Fruit fly (Drosophila melanogaster) whole organism, embryonic: Measurements from ENCODE around the gene Ptpmeg2.

ENCODE experiments used
- CG10267 ChIP-seq: fragments of 200-800 bp; sonication (Bioruptor generic); optimal IDR thresholded peaks from 2 replicates; lab custom pipeline; 2018; ENCODE audit warnings: missing biosample characterization, mild to moderate bottlenecking, missing genetic modification characterization, moderate library complexity
- CG10431 ChIP-seq: fragments of 200-800 bp; sonication (Bioruptor generic); optimal IDR thresholded peaks from 3 replicates; lab custom pipeline; 2018; ENCODE audit warnings: missing biosample characterization, mild to moderate bottlenecking, missing genetic modification characterization
- CG10462 ChIP-seq: fragments of 200-800 bp; sonication (Bioruptor generic); optimal IDR thresholded peaks from 2 replicates; lab custom pipeline; 2016; ENCODE audit warnings: missing biosample characterization, missing genetic modification characterization
- CG11504 ChIP-seq: fragments of 200-800 bp; sonication (Bioruptor generic); optimal IDR thresholded peaks from 3 replicates; lab custom pipeline; 2019; ENCODE audit warnings: missing biosample characterization, mild to moderate bottlenecking, missing genetic modification characterization, moderate library complexity
- CG11695 ChIP-seq: fragments of 200-800 bp; sonication (Bioruptor generic); IDR thresholded peaks from 3 replicates; pipeline ENCODE4 v1.3.6; 2022; ENCODE audit warnings: missing biosample characterization, missing genetic modification characterization
- CG12744 ChIP-seq: fragments of 200-800 bp; sonication (Bioruptor generic); optimal IDR thresholded peaks from 2 replicates; lab custom pipeline; 2016; ENCODE audit warnings: missing biosample characterization, missing genetic modification characterization
- CG12769 ChIP-seq: fragments of 200-800 bp; sonication (Bioruptor generic); optimal IDR thresholded peaks from 2 replicates; lab custom pipeline; 2019; ENCODE audit warnings: missing biosample characterization, mild to moderate bottlenecking, missing genetic modification characterization, moderate library complexity
- CG1603 ChIP-seq: fragments of 200-800 bp; sonication (Bioruptor generic); optimal IDR thresholded peaks from 2 replicates; lab custom pipeline; 2019; ENCODE audit warnings: missing biosample characterization, mild to moderate bottlenecking, missing genetic modification characterization, moderate library complexity
- CG17385 ChIP-seq: fragments of 200-800 bp; sonication (Bioruptor generic); optimal IDR thresholded peaks from 3 replicates; lab custom pipeline; 2018; ENCODE audit warnings: missing biosample characterization, mild to moderate bottlenecking, missing genetic modification characterization
- CG18262 ChIP-seq: fragments of 200-800 bp; optimal IDR thresholded peaks from 3 replicates; lab custom pipeline; 2019; ENCODE audit warnings: missing biosample characterization, mild to moderate bottlenecking, missing genetic modification characterization, moderate library complexity
- CG2875 ChIP-seq: fragments of 200-800 bp; sonication (Bioruptor generic); optimal IDR thresholded peaks from 2 replicates; lab custom pipeline; 2017; ENCODE audit warnings: missing biosample characterization, mild to moderate bottlenecking, missing genetic modification characterization, missing genetic modification reagents
- CG34224 ChIP-seq: fragments of 200-800 bp; sonication (Bioruptor generic); IDR thresholded peaks from 3 replicates; pipeline ENCODE4 v1.3.6; 2022; ENCODE audit warnings: missing biosample characterization, missing genetic modification characterization; ENCODE audit not compliant: partially characterized antibody
- CG3995 ChIP-seq: fragments of 200-800 bp; sonication (Bioruptor generic); optimal IDR thresholded peaks from 3 replicates; lab custom pipeline; 2016; ENCODE audit warnings: missing biosample characterization, missing genetic modification characterization
- CG43689 ChIP-seq: fragments of 200-800 bp; sonication (Bioruptor generic); IDR thresholded peaks from 2 replicates; pipeline ENCODE4 v1.3.6; 2022; ENCODE audit warnings: missing biosample characterization, missing genetic modification characterization
- CG4730 ChIP-seq: fragments of 200-800 bp; sonication (Bioruptor generic); IDR thresholded peaks from 2 replicates; pipeline ENCODE4 v1.3.6; 2022; ENCODE audit warnings: missing biosample characterization, missing genetic modification characterization
- CG5180 ChIP-seq: fragments of 200-800 bp; sonication (Bioruptor generic); optimal IDR thresholded peaks from 3 replicates; lab custom pipeline; 2017; ENCODE audit warnings: missing biosample characterization, missing genetic modification characterization, mild to moderate bottlenecking, moderate library complexity, missing genetic modification reagents
- CG6254 ChIP-seq: fragments of 200-800 bp; sonication (Bioruptor generic); optimal IDR thresholded peaks from 3 replicates; lab custom pipeline; 2017; ENCODE audit warnings: mild to moderate bottlenecking, missing biosample characterization, missing genetic modification reagents, missing genetic modification characterization
- CG6854 ChIP-seq: fragments of 200-800 bp; sonication (Bioruptor generic); optimal IDR thresholded peaks from 3 replicates; lab custom pipeline; 2017; ENCODE audit warnings: missing biosample characterization, mild to moderate bottlenecking, missing genetic modification characterization
- CG7987 ChIP-seq: fragments of 200-800 bp; sonication (Bioruptor generic); optimal IDR thresholded peaks from 2 replicates; lab custom pipeline; 2018; ENCODE audit warnings: missing biosample characterization, mild to moderate bottlenecking, missing genetic modification characterization, moderate library complexity
- CG8089 ChIP-seq: fragments of 200-800 bp; sonication (Bioruptor generic); optimal IDR thresholded peaks from 3 replicates; lab custom pipeline; 2016; ENCODE audit warnings: missing biosample characterization, missing genetic modification characterization
- Chrac-16 ChIP-seq: fragments of 200-800 bp; sonication (Bioruptor generic); optimal IDR thresholded peaks from 3 replicates; lab custom pipeline; 2016; ENCODE audit warnings: missing biosample characterization, missing genetic modification characterization
- CkIIα-i1 ChIP-seq: fragments of 200-800 bp; sonication (Bioruptor generic); IDR thresholded peaks from 2 replicates; pipeline ENCODE4 v1.3.6; 2022; ENCODE audit warnings: missing biosample characterization, missing genetic modification characterization
- CrebB ChIP-seq: fragments of 200-800 bp; sonication (Bioruptor generic); optimal IDR thresholded peaks from 3 replicates; lab custom pipeline; 2018; ENCODE audit warnings: missing biosample characterization, mild to moderate bottlenecking, missing genetic modification characterization
- Doc2 ChIP-seq: fragments of 200-800 bp; sonication (Bioruptor generic); IDR thresholded peaks from 2 replicates; pipeline ENCODE4 v1.3.6; 2022; ENCODE audit warnings: missing biosample characterization, missing genetic modification characterization
- E2f2 ChIP-seq: fragments of 200-800 bp; sonication (Bioruptor generic); IDR thresholded peaks from 2 replicates; pipeline ENCODE4 v1.3.6; 2022; ENCODE audit warnings: missing biosample characterization, missing genetic modification characterization
- Fer1 ChIP-seq: fragments of 200-800 bp; sonication (Bioruptor generic); optimal IDR thresholded peaks from 2 replicates; lab custom pipeline; 2017; ENCODE audit warnings: missing biosample characterization, mild to moderate bottlenecking, missing genetic modification characterization
- Gug ChIP-seq: fragments of 200-800 bp; sonication (Bioruptor generic); IDR thresholded peaks from 4 replicates; pipeline ENCODE4 v1.3.6; 2022; ENCODE audit warnings: missing biosample characterization, missing genetic modification characterization
- HmgD ChIP-seq: fragments of 200-800 bp; sonication (Bioruptor generic); optimal IDR thresholded peaks from 3 replicates; lab custom pipeline; 2016; ENCODE audit warnings: missing biosample characterization, missing genetic modification characterization
- Hmr ChIP-seq: fragments of 200-800 bp; sonication (Bioruptor generic); optimal IDR thresholded peaks from 3 replicates; lab custom pipeline; 2017; ENCODE audit warnings: mild to moderate bottlenecking, missing biosample characterization, missing genetic modification reagents, missing genetic modification characterization
- Hsf ChIP-seq: fragments of 200-800 bp; sonication (Bioruptor generic); optimal IDR thresholded peaks from 3 replicates; lab custom pipeline; 2016; ENCODE audit warnings: missing biosample characterization, missing genetic modification characterization
- Jarid2 ChIP-seq: fragments of 200-800 bp; sonication (Bioruptor generic); optimal IDR thresholded peaks from 3 replicates; lab custom pipeline; 2017; ENCODE audit warnings: mild to moderate bottlenecking, missing biosample characterization, missing genetic modification reagents, missing genetic modification characterization
- Neu2 ChIP-seq: fragments of 200-800 bp; sonication (Bioruptor generic); optimal IDR thresholded peaks from 3 replicates; lab custom pipeline; 2016; ENCODE audit warnings: missing biosample characterization, missing genetic modification characterization, borderline replicate concordance
- Sox102F ChIP-seq: fragments of 200-800 bp; sonication (Bioruptor generic); optimal IDR thresholded peaks from 2 replicates; lab custom pipeline; 2018; ENCODE audit warnings: missing biosample characterization, mild to moderate bottlenecking, missing genetic modification characterization, moderate library complexity
- Stat92E ChIP-seq, 3 experiments: fragments of >200 bp in 2 of 3; fragments of 200-800 bp in 1 of 3; sonication (Bioruptor generic) in 1 of 3; optimal IDR thresholded peaks; 2 replicates each; lab custom pipeline; 2017 to 2019; ENCODE audit warnings: missing biosample characterization in 3 of 3, missing genetic modification characterization in 3 of 3, mild to moderate bottlenecking in 1 of 3, moderate library complexity in 1 of 3
- Taf1 ChIP-seq: fragments of 200-800 bp; sonication (Bioruptor generic); IDR thresholded peaks from 2 replicates; pipeline ENCODE4 v1.3.6; 2022; ENCODE audit warnings: missing biosample characterization, missing genetic modification characterization
- ara ChIP-seq: fragments of 200-800 bp; sonication (Bioruptor generic); IDR thresholded peaks from 2 replicates; pipeline ENCODE4 v1.3.6; 2022; ENCODE audit warnings: missing biosample characterization, missing genetic modification characterization
- da ChIP-seq: fragments of 200-800 bp; sonication (Bioruptor generic); optimal IDR thresholded peaks from 2 replicates; lab custom pipeline; 2016; ENCODE audit warnings: missing biosample characterization, missing genetic modification characterization
- disco-r ChIP-seq: fragments of 200-800 bp; sonication (Bioruptor generic); optimal IDR thresholded peaks from 2 replicates; lab custom pipeline; 2016; ENCODE audit warnings: missing biosample characterization, missing genetic modification characterization
- dmrt11E ChIP-seq: fragments of 200-800 bp; sonication (Bioruptor generic); optimal IDR thresholded peaks from 3 replicates; lab custom pipeline; 2018; ENCODE audit warnings: missing biosample characterization, mild to moderate bottlenecking, missing genetic modification characterization, moderate library complexity
- ewg ChIP-seq: fragments of 200-800 bp; sonication (Bioruptor generic); optimal IDR thresholded peaks from 3 replicates; lab custom pipeline; 2017; ENCODE audit warnings: mild to moderate bottlenecking, missing biosample characterization, missing genetic modification reagents, missing genetic modification characterization
- eyg ChIP-seq: fragments of 200-800 bp; sonication (Bioruptor generic); optimal IDR thresholded peaks from 3 replicates; lab custom pipeline; 2016; ENCODE audit warnings: missing biosample characterization, missing genetic modification characterization
- gem ChIP-seq: fragments of 200-800 bp; sonication (Bioruptor generic); optimal IDR thresholded peaks from 2 replicates; lab custom pipeline; 2019; ENCODE audit warnings: missing biosample characterization, mild to moderate bottlenecking, missing genetic modification characterization, moderate library complexity
- hkb ChIP-seq, 2 experiments: fragments of 200-800 bp in 1 of 2; fragments of >200 bp in 1 of 2; sonication (Bioruptor generic) in 1 of 2; IDR thresholded peaks in 1 of 2; optimal IDR thresholded peaks in 1 of 2; 2 replicates each; pipeline versions ENCODE4 v1.3.6 to Lab custom; 2017 to 2022; ENCODE audit warnings: missing biosample characterization in 1 of 2, missing genetic modification characterization in 1 of 2
- mam ChIP-seq: fragments of 200-800 bp; sonication (Bioruptor generic); optimal IDR thresholded peaks from 3 replicates; lab custom pipeline; 2016; ENCODE audit warnings: missing biosample characterization, missing genetic modification characterization
- nerfin-1 ChIP-seq: fragments of 200-800 bp; sonication (Bioruptor generic); optimal IDR thresholded peaks from 3 replicates; lab custom pipeline; 2019; ENCODE audit warnings: missing biosample characterization, mild to moderate bottlenecking, missing genetic modification characterization, moderate library complexity
- pum ChIP-seq: fragments of 200-800 bp; sonication (Bioruptor generic); optimal IDR thresholded peaks from 2 replicates; lab custom pipeline; 2016; ENCODE audit warnings: missing biosample characterization, missing genetic modification characterization
- shn ChIP-seq: fragments of 200-800 bp; sonication (Bioruptor generic); optimal IDR thresholded peaks from 3 replicates; lab custom pipeline; 2016; ENCODE audit warnings: missing biosample characterization, missing genetic modification characterization
- sisA ChIP-seq: fragments of 200-800 bp; sonication (Bioruptor generic); IDR thresholded peaks from 2 replicates; pipeline ENCODE4 v1.3.6; 2022; ENCODE audit warnings: missing biosample characterization, missing genetic modification characterization
- sr ChIP-seq: fragments of 200-800 bp; sonication (Bioruptor generic); IDR thresholded peaks from 3 replicates; pipeline ENCODE4 v1.3.6; 2022; ENCODE audit warnings: missing biosample characterization, missing genetic modification characterization
- vfl ChIP-seq: fragments of 200-800 bp; sonication (Bioruptor generic); optimal IDR thresholded peaks from 2 replicates; lab custom pipeline; 2016; ENCODE audit warnings: missing biosample characterization, missing genetic modification characterization

The Ptpmeg2 gene

dm6 chrX:9646022-9646421, 12.9 kb downstream of the Ptpmeg2 start (continued):
- TF ChIP-seq CG10267 (peak; percentile 90), CG10462 (peak; percentile 93), shn (peak; percentile 94), pum (peak; percentile 97), E2f2 (GFP tag; lab: Robert Waterston, UW) (peak; percentile 82), Doc2 (GFP tag; lab: Robert Waterston, UW) (peak; percentile 90), vfl (GFP tag; lab: Kevin White, UChicago) (peak; percentile 89), da (GFP tag; lab: Kevin White, UChicago) (peak; percentile 92), CG6854 (GFP tag; lab: Kevin White, UChicago) (peak; percentile 92), Taf1 (peak; percentile 79), mam (GFP tag; lab: Kevin White, UChicago) (peak; percentile 96), CkIIα-i1 (GFP tag; lab: Robert Waterston, UW) (peak; percentile 85), ara (GFP tag; lab: Robert Waterston, UW) (peak; percentile 98), CG34224 (GFP tag; lab: Robert Waterston, UW) (no peak), CG11504 (tag; lab: Kevin White, UChicago) (peak; percentile 97), CG4730 (GFP tag; lab: Robert Waterston, UW) (peak; percentile 95), Stat92E (GFP tag; optimal IDR thresholded peaks at IDR 0.05; lab: Kevin White, UChicago) (peak in 1 of 3 experiments; percentile 98), CG1603 (peak; percentile 93), HmgD (GFP tag; lab: Kevin White, UChicago) (peak; percentile 91), Fer1 (GFP tag; lab: Kevin White, UChicago) (peak; percentile 97), CG17385 (GFP tag; lab: Kevin White, UChicago) (peak; percentile 94), CG6254 (GFP tag; lab: Kevin White, UChicago) (peak; percentile 95), Chrac-16 (GFP tag; lab: Kevin White, UChicago) (peak; percentile 96), sisA (GFP tag; lab: Robert Waterston, UW) (peak; percentile 97), CG10431 (GFP tag; lab: Kevin White, UChicago) (peak; percentile 90), CG8089 (GFP tag; lab: Kevin White, UChicago) (peak; percentile 97), CG12769 (tag; lab: Kevin White, UChicago) (peak; percentile 93), hkb (optimal IDR thresholded peaks at IDR 0.05; lab: Kevin White, UChicago) (no peak), hkb (GFP tag; IDR thresholded peaks at IDR 0.05; lab: Robert Waterston, UW) (peak; percentile 99), CG11695 (GFP tag; lab: Robert Waterston, UW) (peak; percentile 96), CG12744 (peak; percentile 94), CG2875 (peak; percentile 96), CG43689 (GFP tag; lab: Robert Waterston, UW) (peak; percentile 96), CG7987 (GFP tag; lab: Kevin White, UChicago) (peak; percentile 93), disco-r (GFP tag; lab: Kevin White, UChicago) (peak; percentile 93), gem (tag; lab: Kevin White, UChicago) (peak; percentile 97), nerfin-1 (tag; lab: Kevin White, UChicago) (peak; percentile 94), Jarid2 (GFP tag; lab: Kevin White, UChicago) (peak; percentile 78), CG5180 (GFP tag; lab: Kevin White, UChicago) (peak; percentile 89), CG3995 (GFP tag; lab: Kevin White, UChicago) (peak; percentile 72), Sox102F (GFP tag; lab: Kevin White, UChicago) (peak; percentile 97), Hsf (GFP tag; lab: Kevin White, UChicago) (peak; percentile 97), sr (peak; percentile 91), CrebB (tag; lab: Kevin White, UChicago) (peak; percentile 93), eyg (peak; percentile 94), Gug (GFP tag; lab: Robert Waterston, UW) (peak; percentile 94), Neu2 (peak; percentile 81), dmrt11E (peak; percentile 92), CG18262 (peak; percentile 94), Hmr (GFP tag; lab: Kevin White, UChicago) (peak; percentile 96), ewg (GFP tag; lab: Kevin White, UChicago) (peak; percentile 91)
